Fruit fly (Drosophila melanogaster) whole organism, prepupa: ENCODE measurements around the gene CG9426.

Experiments used
- Blimp-1 ChIP-seq: fragments of 200-800 bp; sonication (Bioruptor generic); optimal IDR thresholded peaks from 3 replicates; lab custom pipeline; 2017; ENCODE audit warnings: missing biosample characterization, missing genetic modification characterization, mild to moderate bottlenecking, moderate library complexity, missing genetic modification reagents
- CG10631 ChIP-seq: fragments of 200-800 bp; sonication (Bioruptor generic); optimal IDR thresholded peaks from 2 replicates; lab custom pipeline; 2016; ENCODE audit warnings: missing biosample characterization, missing genetic modification characterization
- CG10669 ChIP-seq: fragments of 200-800 bp; sonication (Bioruptor generic); optimal IDR thresholded peaks from 3 replicates; lab custom pipeline; 2018; ENCODE audit warnings: missing biosample characterization, mild to moderate bottlenecking, missing genetic modification characterization, moderate library complexity
- CG11294 ChIP-seq: fragments of 200-800 bp; sonication (Bioruptor generic); IDR thresholded peaks from 2 replicates; pipeline ENCODE4 v1.3.6; 2022; ENCODE audit warnings: missing biosample characterization, missing genetic modification characterization
- CG11902 ChIP-seq: fragments of 200-800 bp; sonication (Bioruptor generic); optimal IDR thresholded peaks from 3 replicates; lab custom pipeline; 2016; ENCODE audit warnings: missing biosample characterization, missing genetic modification characterization
- CG15336 ChIP-seq: fragments of 200-800 bp; sonication (Bioruptor generic); IDR thresholded peaks from 2 replicates; pipeline ENCODE4 v1.3.6; 2022; ENCODE audit warnings: missing biosample characterization, missing genetic modification characterization
- CG1621 ChIP-seq: fragments of 200-800 bp; sonication (Bioruptor generic); optimal IDR thresholded peaks from 3 replicates; lab custom pipeline; 2018; ENCODE audit warnings: missing biosample characterization, mild to moderate bottlenecking, missing genetic modification characterization
- CG31627 ChIP-seq: fragments of 200-800 bp; sonication (Bioruptor generic); optimal IDR thresholded peaks from 3 replicates; lab custom pipeline; 2016; ENCODE audit warnings: missing biosample characterization, missing genetic modification characterization
- CG32006 ChIP-seq: fragments of 200-800 bp; sonication (Bioruptor generic); optimal IDR thresholded peaks from 3 replicates; lab custom pipeline; 2017; ENCODE audit warnings: missing biosample characterization, mild to moderate bottlenecking, missing genetic modification characterization
- CG6163 ChIP-seq: fragments of 200-800 bp; sonication (Bioruptor generic); IDR thresholded peaks from 3 replicates; pipeline ENCODE4 v1.3.6; 2022; ENCODE audit warnings: missing biosample characterization, missing genetic modification characterization
- CG6792 ChIP-seq: fragments of 200-800 bp; sonication (Bioruptor generic); optimal IDR thresholded peaks from 3 replicates; lab custom pipeline; 2016; ENCODE audit warnings: missing biosample characterization, missing genetic modification characterization
- CG6808 ChIP-seq: fragments of 200-800 bp; sonication (Bioruptor generic); optimal IDR thresholded peaks from 3 replicates; lab custom pipeline; 2017; ENCODE audit warnings: missing biosample characterization, missing genetic modification characterization, mild to moderate bottlenecking, moderate library complexity, missing genetic modification reagents
- CG7368 ChIP-seq: fragments of 200-800 bp; sonication (Bioruptor generic); optimal IDR thresholded peaks from 3 replicates; lab custom pipeline; 2016; ENCODE audit warnings: missing biosample characterization, missing genetic modification characterization
- CG8119 ChIP-seq: fragments of 200-800 bp; sonication (Bioruptor generic); IDR thresholded peaks from 3 replicates; pipeline ENCODE4 v1.3.6; 2022; ENCODE audit warnings: missing biosample characterization, missing genetic modification characterization
- CG8632 ChIP-seq: fragments of 200-800 bp; sonication (Bioruptor generic); optimal IDR thresholded peaks from 3 replicates; lab custom pipeline; 2016; ENCODE audit warnings: missing biosample characterization, missing genetic modification characterization
- CG9139 ChIP-seq: fragments of 200-800 bp; sonication (Bioruptor generic); optimal IDR thresholded peaks from 3 replicates; lab custom pipeline; 2017; ENCODE audit warnings: missing biosample characterization, mild to moderate bottlenecking, missing genetic modification characterization
- Eip75B ChIP-seq: fragments of 200-800 bp; sonication (Bioruptor generic); optimal IDR thresholded peaks from 3 replicates; lab custom pipeline; 2016; ENCODE audit warnings: missing biosample characterization, missing genetic modification characterization
- Eip78C ChIP-seq: fragments of 200-800 bp; sonication (Bioruptor generic); peaks from one replicate; lab custom pipeline; 2016; ENCODE audit warnings: missing biosample characterization, missing genetic modification characterization
- Ets21C ChIP-seq: fragments of 200-800 bp; sonication (Bioruptor generic); optimal IDR thresholded peaks from 3 replicates; lab custom pipeline; 2016; ENCODE audit warnings: missing biosample characterization, missing genetic modification characterization
- Ets96B ChIP-seq: fragments of 200-800 bp; optimal IDR thresholded peaks from 2 replicates; lab custom pipeline; 2019; ENCODE audit warnings: missing biosample characterization, mild to moderate bottlenecking, missing genetic modification characterization, moderate library complexity
- Gug ChIP-seq: fragments of 200-800 bp; sonication (Bioruptor generic); IDR thresholded peaks from 2 replicates; pipeline ENCODE4 v1.3.6; 2022; ENCODE audit warnings: missing biosample characterization, missing genetic modification characterization
- Hr38 ChIP-seq: sonication (Bioruptor generic); optimal IDR thresholded peaks from 2 replicates; lab custom pipeline; 2016; ENCODE audit warnings: missing biosample characterization, missing genetic modification characterization
- Hr39 ChIP-seq: fragments of 200-800 bp; sonication (Bioruptor generic); optimal IDR thresholded peaks from 2 replicates; lab custom pipeline; 2016; ENCODE audit warnings: missing biosample characterization, missing genetic modification characterization
- Lpt ChIP-seq: fragments of 200-800 bp; sonication (Bioruptor generic); optimal IDR thresholded peaks from 3 replicates; lab custom pipeline; 2016; ENCODE audit warnings: missing biosample characterization, missing genetic modification characterization
- OdsH ChIP-seq: fragments of 200-800 bp; sonication (Bioruptor generic); optimal IDR thresholded peaks from 3 replicates; lab custom pipeline; 2016; ENCODE audit warnings: missing biosample characterization, missing genetic modification characterization
- Smox ChIP-seq: fragments of 200-800 bp; sonication (Bioruptor generic); optimal IDR thresholded peaks from 3 replicates; lab custom pipeline; 2016; ENCODE audit warnings: missing biosample characterization, missing genetic modification characterization
- Sox102F ChIP-seq: fragments of 200-800 bp; sonication (Bioruptor generic); optimal IDR thresholded peaks from 2 replicates; lab custom pipeline; 2016; ENCODE audit warnings: missing biosample characterization, mild to moderate bottlenecking, missing genetic modification characterization
- achi ChIP-seq: fragments of 200-800 bp; sonication (Bioruptor generic); optimal IDR thresholded peaks from 3 replicates; lab custom pipeline; 2016; ENCODE audit warnings: missing biosample characterization, missing genetic modification characterization
- cyc ChIP-seq: fragments of 200-800 bp; sonication (Bioruptor generic); optimal IDR thresholded peaks from 3 replicates; lab custom pipeline; 2016; ENCODE audit warnings: missing biosample characterization, missing genetic modification characterization
- dsx ChIP-seq: fragments of 200-800 bp; optimal IDR thresholded peaks from 3 replicates; lab custom pipeline; 2019; ENCODE audit warnings: missing biosample characterization, mild to moderate bottlenecking, missing genetic modification characterization, moderate library complexity; ENCODE audit not compliant: poor library complexity, severe bottlenecking
- eg ChIP-seq: fragments of 200-800 bp; sonication (Bioruptor generic); IDR thresholded peaks from 3 replicates; pipeline ENCODE4 v1.3.6; 2022; ENCODE audit warnings: missing biosample characterization, missing genetic modification characterization
- esn ChIP-seq: fragments of 200-800 bp; sonication (Bioruptor generic); optimal IDR thresholded peaks from 2 replicates; lab custom pipeline; 2016; ENCODE audit warnings: missing biosample characterization, mild to moderate bottlenecking, missing genetic modification characterization, moderate library complexity
- fd85E ChIP-seq: fragments of 200-800 bp; sonication (Bioruptor generic); optimal IDR thresholded peaks from 3 replicates; lab custom pipeline; 2016; ENCODE audit warnings: missing biosample characterization, missing genetic modification characterization
- lz ChIP-seq: fragments of 200-800 bp; sonication (Bioruptor generic); optimal IDR thresholded peaks from 3 replicates; lab custom pipeline; 2016; ENCODE audit warnings: missing biosample characterization, missing genetic modification characterization
- net ChIP-seq: fragments of 200-800 bp; sonication (Bioruptor generic); optimal IDR thresholded peaks from 3 replicates; lab custom pipeline; 2016; ENCODE audit warnings: missing biosample characterization, missing genetic modification characterization
- pdm3 ChIP-seq: fragments of 200-800 bp; sonication (Bioruptor generic); optimal IDR thresholded peaks from 3 replicates; lab custom pipeline; 2016; ENCODE audit warnings: missing biosample characterization, missing genetic modification characterization
- salr ChIP-seq, 2 experiments: fragments of 200-800 bp; sonication (Bioruptor generic); optimal IDR thresholded peaks; 3 replicates each; lab custom pipeline; 2016 to 2018; ENCODE audit warnings: missing biosample characterization in 2 of 2, missing genetic modification characterization in 2 of 2, mild to moderate bottlenecking in 1 of 2
- spab ChIP-seq: fragments of 200-800 bp; sonication (Bioruptor generic); optimal IDR thresholded peaks from 2 replicates; lab custom pipeline; 2017; ENCODE audit warnings: missing biosample characterization, mild to moderate bottlenecking, missing genetic modification characterization, missing genetic modification reagents
- ss ChIP-seq, 2 experiments: fragments of 200-800 bp; sonication (Bioruptor generic); optimal IDR thresholded peaks; 2 replicates in 1 of 2; 3 replicates in 1 of 2; lab custom pipeline; 2017 to 2018; ENCODE audit warnings: mild to moderate bottlenecking in 2 of 2, missing biosample characterization in 2 of 2, missing genetic modification characterization in 2 of 2, moderate library complexity in 1 of 2
- svp ChIP-seq: fragments of 200-800 bp; sonication (Bioruptor generic); peaks from one replicate; lab custom pipeline; 2016; ENCODE audit warnings: missing biosample characterization, missing genetic modification characterization
- topi ChIP-seq: fragments of 200-800 bp; sonication (Bioruptor generic); optimal IDR thresholded peaks from 3 replicates; lab custom pipeline; 2016; ENCODE audit warnings: missing biosample characterization, missing genetic modification characterization
- vri ChIP-seq: fragments of 200-800 bp; sonication (Bioruptor generic); optimal IDR thresholded peaks from 3 replicates; lab custom pipeline; 2016; ENCODE audit warnings: missing biosample characterization, mild to moderate bottlenecking, missing genetic modification characterization

Gene CG9426

dm6 chr2L:13183150-13183549 is 36.6 kb downstream of the CG9426 start, which contains the start of gene Rsph1:
TSS of gene Rsph1 (plus strand) at chr2L:13183450.
- TF ChIP-seq lz (GFP tag; lab: Kevin White, UChicago) = no peak
- no peak for TF ChIP-seq salr (GFP tag; optimal IDR thresholded peaks at IDR 0.05; lab: Kevin White, UChicago)
- TF ChIP-seq pdm3 (GFP tag; lab: Kevin White, UChicago) = no peak
- TF ChIP-seq CG8632 (GFP tag; lab: Kevin White, UChicago) = no peak
- TF ChIP-seq net (GFP tag; lab: Kevin White, UChicago) = no peak
- no peak for TF ChIP-seq svp
- no peak for TF ChIP-seq Sox102F (GFP tag; lab: Kevin White, UChicago)
- TF ChIP-seq Blimp-1 (GFP tag; lab: Kevin White, UChicago) = no peak
- no peak for TF ChIP-seq spab (GFP tag; lab: Kevin White, UChicago)
- TF ChIP-seq Ets21C (GFP tag; lab: Kevin White, UChicago) = no peak
- no peak for TF ChIP-seq CG6808 (GFP tag; lab: Kevin White, UChicago)

DNA sequence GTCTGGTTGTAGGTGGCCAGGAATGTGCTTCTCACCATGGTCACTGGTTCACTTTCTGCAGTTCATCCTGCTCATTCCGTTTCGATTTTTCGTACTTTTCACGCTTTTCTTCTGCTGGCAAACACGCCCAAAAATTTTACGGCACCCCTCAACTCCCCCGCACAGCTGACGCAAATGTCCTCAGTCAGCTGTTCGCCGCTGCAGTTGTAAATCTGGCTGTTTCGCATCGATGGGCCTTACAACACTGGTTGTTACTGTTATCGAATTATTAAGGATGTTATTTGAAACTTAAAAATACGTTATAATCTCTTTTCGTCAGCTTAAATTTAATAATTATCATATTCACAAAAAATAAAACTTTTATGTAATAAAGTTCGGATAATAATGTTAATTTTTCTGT is 37.3 kb downstream of the CG9426 start, which contains the start of gene Mgat3:
Gene Mgat3, minus strand, starts transcription at position 182 of the 400 bp plus-strand sequence.
- TF ChIP-seq CG7368 (no peak), CG6792 (GFP tag; lab: Kevin White, UChicago) (no peak), ss (GFP tag; optimal IDR thresholded peaks at IDR 0.05; lab: Kevin White, UChicago) (no peak), CG10631 (GFP tag; lab: Kevin White, UChicago) (no peak), CG32006 (no peak), topi (GFP tag; lab: Kevin White, UChicago) (no peak), Sox102F (GFP tag; lab: Kevin White, UChicago) (no peak), eg (GFP tag; lab: Robert Waterston, UW) (no peak), CG6163 (GFP tag; lab: Robert Waterston, UW) (no peak), dsx (GFP tag; lab: Kevin White, UChicago) (no peak), CG11294 (GFP tag; lab: Robert Waterston, UW) (no peak), cyc (GFP tag; lab: Kevin White, UChicago) (no peak), Smox (no peak), CG8119 (GFP tag; lab: Robert Waterston, UW) (no peak), Ets21C (GFP tag; lab: Kevin White, UChicago) (no peak), CG11902 (GFP tag; lab: Kevin White, UChicago) (no peak), vri (no peak), CG1621 (tag; lab: Kevin White, UChicago) (no peak)

dm6 chr2L:13179095-13179494 is 40.6 kb downstream of the CG9426 start, which contains the start of gene Alg7:
TSS of gene Alg7 (plus strand) at chr2L:13179247.
- TF ChIP-seq Gug (GFP tag; lab: Robert Waterston, UW) = no peak
- TF ChIP-seq CG9139 (GFP tag; lab: Kevin White, UChicago) = no peak

dm6 chr2L:13176701-13177249 is 42.9 kb downstream of the CG9426 start, which contains the start of the genes Sfmbt and CG5439:
TSS of gene Sfmbt (minus strand) at chr2L:13176785.
TSS of gene CG5439 (plus strand) at chr2L:13177150.
- TF ChIP-seq Smox = no peak
- peak; percentile 85 for TF ChIP-seq cyc (GFP tag; lab: Kevin White, UChicago)
- TF ChIP-seq topi (GFP tag; lab: Kevin White, UChicago) = peak; percentile 81
- peak; percentile 69 for TF ChIP-seq CG11902 (GFP tag; lab: Kevin White, UChicago)
- no peak; the same call in 1 of the 2 replicates for TF ChIP-seq CG15336 (GFP tag; lab: Robert Waterston, UW)
- no peak for TF ChIP-seq CG10669 (GFP tag; lab: Kevin White, UChicago)
- TF ChIP-seq spab (GFP tag; lab: Kevin White, UChicago) = no peak
- no peak for TF ChIP-seq CG9139 (GFP tag; lab: Kevin White, UChicago)
- TF ChIP-seq CG32006 = no peak
- TF ChIP-seq achi = no peak
- no peak for TF ChIP-seq CG7368
- no peak for TF ChIP-seq fd85E
- no peak for TF ChIP-seq Hr38 (GFP tag; lab: Kevin White, UChicago)
- TF ChIP-seq Hr39 (GFP tag; lab: Kevin White, UChicago) = peak; percentile 81
- no peak for TF ChIP-seq net (GFP tag; lab: Kevin White, UChicago)
- no peak for TF ChIP-seq dsx (GFP tag; lab: Kevin White, UChicago)
- peak; percentile 59 for TF ChIP-seq Ets96B (tag; lab: Kevin White, UChicago)
- TF ChIP-seq svp = no peak
- TF ChIP-seq Eip75B = no peak
- no peak for TF ChIP-seq vri
- peak; percentile 85 for TF ChIP-seq CG10631 (GFP tag; lab: Kevin White, UChicago)
- no peak for TF ChIP-seq ss (GFP tag; optimal IDR thresholded peaks at IDR 0.05; lab: Kevin White, UChicago)
- peak; percentile 84 for TF ChIP-seq CG31627 (GFP tag; lab: Kevin White, UChicago)
- no peak for TF ChIP-seq pdm3 (GFP tag; lab: Kevin White, UChicago)
- TF ChIP-seq OdsH (GFP tag; lab: Kevin White, UChicago) = no peak
- no peak for TF ChIP-seq Blimp-1 (GFP tag; lab: Kevin White, UChicago)
- peak; percentile 71 for TF ChIP-seq CG6792 (GFP tag; lab: Kevin White, UChicago)
- TF ChIP-seq Lpt (GFP tag; lab: Kevin White, UChicago) = no peak
- TF ChIP-seq CG8119 (GFP tag; lab: Robert Waterston, UW) = no peak
- TF ChIP-seq Eip78C (GFP tag; lab: Kevin White, UChicago) = peak; percentile 88
- peak; percentile 85 for TF ChIP-seq esn (GFP tag; lab: Kevin White, UChicago)
